Worm (Caenorhabditis elegans): ENCODE data around the gene eef-1A.1.
A peak's percentile ranks its signal among the peaks of the same experiment; 100 is the strongest.

ce11 chrIII:6988060-6988459 is 16.5 kb upstream of the eef-1A.1 start:
- TF ChIP-seq snpc-4 (tag; optimal IDR thresholded peaks at IDR 0.05) (no peak), blmp-1 (tag; optimal IDR thresholded peaks at IDR 0.05) (no peak), lin-13 (tag; optimal IDR thresholded peaks at IDR 0.05) (no peak), nhr-2 (tag; optimal IDR thresholded peaks at IDR 0.05) (no peak), nhr-237 (tag; optimal IDR thresholded peaks at IDR 0.05) (no peak), ztf-11 (tag; optimal IDR thresholded peaks at IDR 0.05) (no peak), ceh-43 (GFP tag; optimal IDR thresholded peaks at IDR 0.05) (no peak), unc-62 (GFP tag; optimal IDR thresholded peaks at IDR 0.05) (peak; percentile 50), pha-4 (tag; optimal IDR thresholded peaks at IDR 0.05) (no peak), nhr-28 (tag; optimal IDR thresholded peaks at IDR 0.05) (no peak), M03D4.4 (tag; optimal IDR thresholded peaks at IDR 0.05) (no peak), ceh-39 (tag; optimal IDR thresholded peaks at IDR 0.05) (no peak), elt-1 (tag; optimal IDR thresholded peaks at IDR 0.05; ENCODE audit: borderline replicate concordance, insufficient read depth) (no peak)
